Fruit fly (Drosophila melanogaster) whole organism, prepupa: ENCODE results near the gene CG11360.

Experiments
- Blimp-1 ChIP-seq: fragments of 200-800 bp; sonication (Bioruptor generic); optimal IDR thresholded peaks from 3 replicates; lab custom pipeline; 2017; ENCODE audit warnings: missing biosample characterization, missing genetic modification characterization, mild to moderate bottlenecking, moderate library complexity, missing genetic modification reagents
- CG10669 ChIP-seq: fragments of 200-800 bp; sonication (Bioruptor generic); optimal IDR thresholded peaks from 3 replicates; lab custom pipeline; 2018; ENCODE audit warnings: missing biosample characterization, mild to moderate bottlenecking, missing genetic modification characterization, moderate library complexity
- CG11294 ChIP-seq: fragments of 200-800 bp; sonication (Bioruptor generic); IDR thresholded peaks from 2 replicates; pipeline ENCODE4 v1.3.6; 2022; ENCODE audit warnings: missing biosample characterization, missing genetic modification characterization
- CG11902 ChIP-seq: fragments of 200-800 bp; sonication (Bioruptor generic); optimal IDR thresholded peaks from 3 replicates; lab custom pipeline; 2016; ENCODE audit warnings: missing biosample characterization, missing genetic modification characterization
- CG1621 ChIP-seq: fragments of 200-800 bp; sonication (Bioruptor generic); optimal IDR thresholded peaks from 3 replicates; lab custom pipeline; 2018; ENCODE audit warnings: missing biosample characterization, mild to moderate bottlenecking, missing genetic modification characterization
- CG16779 ChIP-seq: fragments of 200-800 bp; sonication (Bioruptor generic); optimal IDR thresholded peaks from 3 replicates; lab custom pipeline; 2017; ENCODE audit warnings: missing biosample characterization, mild to moderate bottlenecking, missing genetic modification characterization
- CG3032 ChIP-seq: fragments of 200-800 bp; optimal IDR thresholded peaks from 2 replicates; lab custom pipeline; 2019; ENCODE audit warnings: missing biosample characterization, mild to moderate bottlenecking, missing genetic modification characterization, moderate library complexity
- CG31627 ChIP-seq: fragments of 200-800 bp; sonication (Bioruptor generic); optimal IDR thresholded peaks from 3 replicates; lab custom pipeline; 2016; ENCODE audit warnings: missing biosample characterization, missing genetic modification characterization
- CG32006 ChIP-seq: fragments of 200-800 bp; sonication (Bioruptor generic); optimal IDR thresholded peaks from 3 replicates; lab custom pipeline; 2017; ENCODE audit warnings: missing biosample characterization, mild to moderate bottlenecking, missing genetic modification characterization
- CG4318 ChIP-seq: fragments of 200-800 bp; sonication (Bioruptor generic); optimal IDR thresholded peaks from 3 replicates; lab custom pipeline; 2017; ENCODE audit warnings: missing biosample characterization, mild to moderate bottlenecking, missing genetic modification characterization
- CG6276 ChIP-seq: fragments of 200-800 bp; sonication (Bioruptor generic); optimal IDR thresholded peaks from 2 replicates; lab custom pipeline; 2017; ENCODE audit warnings: missing biosample characterization, mild to moderate bottlenecking, missing genetic modification characterization
- CG6792 ChIP-seq: fragments of 200-800 bp; sonication (Bioruptor generic); optimal IDR thresholded peaks from 3 replicates; lab custom pipeline; 2016; ENCODE audit warnings: missing biosample characterization, missing genetic modification characterization
- CG6808 ChIP-seq: fragments of 200-800 bp; sonication (Bioruptor generic); optimal IDR thresholded peaks from 3 replicates; lab custom pipeline; 2017; ENCODE audit warnings: missing biosample characterization, missing genetic modification characterization, mild to moderate bottlenecking, moderate library complexity, missing genetic modification reagents
- CG6854 ChIP-seq: fragments of 200-800 bp; sonication (Bioruptor generic); optimal IDR thresholded peaks from 2 replicates; lab custom pipeline; 2017; ENCODE audit warnings: missing biosample characterization, mild to moderate bottlenecking, missing genetic modification characterization
- CG7368 ChIP-seq: fragments of 200-800 bp; sonication (Bioruptor generic); optimal IDR thresholded peaks from 3 replicates; lab custom pipeline; 2016; ENCODE audit warnings: missing biosample characterization, missing genetic modification characterization
- CG8119 ChIP-seq: fragments of 200-800 bp; sonication (Bioruptor generic); IDR thresholded peaks from 3 replicates; pipeline ENCODE4 v1.3.6; 2022; ENCODE audit warnings: missing biosample characterization, missing genetic modification characterization
- CG8319 ChIP-seq: fragments of 200-800 bp; sonication (Bioruptor generic); optimal IDR thresholded peaks from 3 replicates; lab custom pipeline; 2016; ENCODE audit warnings: missing biosample characterization, missing genetic modification characterization
- CG8632 ChIP-seq: fragments of 200-800 bp; sonication (Bioruptor generic); optimal IDR thresholded peaks from 3 replicates; lab custom pipeline; 2016; ENCODE audit warnings: missing biosample characterization, missing genetic modification characterization
- CG9139 ChIP-seq: fragments of 200-800 bp; sonication (Bioruptor generic); optimal IDR thresholded peaks from 3 replicates; lab custom pipeline; 2017; ENCODE audit warnings: missing biosample characterization, mild to moderate bottlenecking, missing genetic modification characterization
- Eip75B ChIP-seq: fragments of 200-800 bp; sonication (Bioruptor generic); optimal IDR thresholded peaks from 3 replicates; lab custom pipeline; 2016; ENCODE audit warnings: missing biosample characterization, missing genetic modification characterization
- Ets21C ChIP-seq: fragments of 200-800 bp; sonication (Bioruptor generic); optimal IDR thresholded peaks from 3 replicates; lab custom pipeline; 2016; ENCODE audit warnings: missing biosample characterization, missing genetic modification characterization
- Ets96B ChIP-seq: fragments of 200-800 bp; optimal IDR thresholded peaks from 2 replicates; lab custom pipeline; 2019; ENCODE audit warnings: missing biosample characterization, mild to moderate bottlenecking, missing genetic modification characterization, moderate library complexity
- Gug ChIP-seq: fragments of 200-800 bp; sonication (Bioruptor generic); IDR thresholded peaks from 2 replicates; pipeline ENCODE4 v1.3.6; 2022; ENCODE audit warnings: missing biosample characterization, missing genetic modification characterization
- Hr39 ChIP-seq: fragments of 200-800 bp; sonication (Bioruptor generic); optimal IDR thresholded peaks from 2 replicates; lab custom pipeline; 2016; ENCODE audit warnings: missing biosample characterization, missing genetic modification characterization
- Hr4 ChIP-seq: fragments of 200-800 bp; sonication (Bioruptor generic); optimal IDR thresholded peaks from 3 replicates; lab custom pipeline; 2016; ENCODE audit warnings: missing biosample characterization, missing genetic modification characterization
- Met ChIP-seq: fragments of 200-800 bp; sonication (Bioruptor generic); optimal IDR thresholded peaks from 3 replicates; lab custom pipeline; 2016; ENCODE audit warnings: missing biosample characterization, missing genetic modification characterization
- OdsH ChIP-seq: fragments of 200-800 bp; sonication (Bioruptor generic); optimal IDR thresholded peaks from 3 replicates; lab custom pipeline; 2016; ENCODE audit warnings: missing biosample characterization, missing genetic modification characterization
- Sox102F ChIP-seq: fragments of 200-800 bp; sonication (Bioruptor generic); optimal IDR thresholded peaks from 2 replicates; lab custom pipeline; 2016; ENCODE audit warnings: missing biosample characterization, mild to moderate bottlenecking, missing genetic modification characterization
- Sox15 ChIP-seq: fragments of 200-800 bp; sonication (Bioruptor generic); optimal IDR thresholded peaks from 3 replicates; lab custom pipeline; 2016; ENCODE audit warnings: missing biosample characterization, missing genetic modification characterization
- achi ChIP-seq: fragments of 200-800 bp; sonication (Bioruptor generic); optimal IDR thresholded peaks from 3 replicates; lab custom pipeline; 2016; ENCODE audit warnings: missing biosample characterization, missing genetic modification characterization
- acj6 ChIP-seq: fragments of 200-800 bp; sonication (Bioruptor generic); optimal IDR thresholded peaks from 3 replicates; lab custom pipeline; 2016; ENCODE audit warnings: missing biosample characterization, missing genetic modification characterization
- eg ChIP-seq: fragments of 200-800 bp; sonication (Bioruptor generic); IDR thresholded peaks from 3 replicates; pipeline ENCODE4 v1.3.6; 2022; ENCODE audit warnings: missing biosample characterization, missing genetic modification characterization
- esn ChIP-seq: fragments of 200-800 bp; sonication (Bioruptor generic); optimal IDR thresholded peaks from 2 replicates; lab custom pipeline; 2016; ENCODE audit warnings: missing biosample characterization, mild to moderate bottlenecking, missing genetic modification characterization, moderate library complexity
- fd59A ChIP-seq: fragments of 200-800 bp; sonication (Bioruptor generic); optimal IDR thresholded peaks from 2 replicates; lab custom pipeline; 2017; ENCODE audit warnings: missing biosample characterization, mild to moderate bottlenecking, missing genetic modification characterization, missing genetic modification reagents
- fd85E ChIP-seq: fragments of 200-800 bp; sonication (Bioruptor generic); optimal IDR thresholded peaks from 3 replicates; lab custom pipeline; 2016; ENCODE audit warnings: missing biosample characterization, missing genetic modification characterization
- fkh ChIP-seq: fragments of 200-800 bp; sonication (Bioruptor generic); optimal IDR thresholded peaks from 3 replicates; lab custom pipeline; 2017; ENCODE audit warnings: missing biosample characterization, mild to moderate bottlenecking, missing genetic modification characterization, moderate library complexity
- lz ChIP-seq: fragments of 200-800 bp; sonication (Bioruptor generic); optimal IDR thresholded peaks from 3 replicates; lab custom pipeline; 2016; ENCODE audit warnings: missing biosample characterization, missing genetic modification characterization
- pdm3 ChIP-seq: fragments of 200-800 bp; sonication (Bioruptor generic); optimal IDR thresholded peaks from 3 replicates; lab custom pipeline; 2016; ENCODE audit warnings: missing biosample characterization, missing genetic modification characterization
- spab ChIP-seq: fragments of 200-800 bp; sonication (Bioruptor generic); optimal IDR thresholded peaks from 2 replicates; lab custom pipeline; 2017; ENCODE audit warnings: missing biosample characterization, mild to moderate bottlenecking, missing genetic modification characterization, missing genetic modification reagents
- ss ChIP-seq, 2 experiments: fragments of 200-800 bp; sonication (Bioruptor generic); optimal IDR thresholded peaks; 2 replicates in 1 of 2; 3 replicates in 1 of 2; lab custom pipeline; 2017 to 2018; ENCODE audit warnings: mild to moderate bottlenecking in 2 of 2, missing biosample characterization in 2 of 2, missing genetic modification characterization in 2 of 2, moderate library complexity in 1 of 2
- svp ChIP-seq: fragments of 200-800 bp; sonication (Bioruptor generic); peaks from one replicate; lab custom pipeline; 2016; ENCODE audit warnings: missing biosample characterization, missing genetic modification characterization
- topi ChIP-seq: fragments of 200-800 bp; sonication (Bioruptor generic); optimal IDR thresholded peaks from 3 replicates; lab custom pipeline; 2016; ENCODE audit warnings: missing biosample characterization, missing genetic modification characterization
- vri ChIP-seq: fragments of 200-800 bp; sonication (Bioruptor generic); optimal IDR thresholded peaks from 3 replicates; lab custom pipeline; 2016; ENCODE audit warnings: missing biosample characterization, mild to moderate bottlenecking, missing genetic modification characterization

CG11360 gene

DNA sequence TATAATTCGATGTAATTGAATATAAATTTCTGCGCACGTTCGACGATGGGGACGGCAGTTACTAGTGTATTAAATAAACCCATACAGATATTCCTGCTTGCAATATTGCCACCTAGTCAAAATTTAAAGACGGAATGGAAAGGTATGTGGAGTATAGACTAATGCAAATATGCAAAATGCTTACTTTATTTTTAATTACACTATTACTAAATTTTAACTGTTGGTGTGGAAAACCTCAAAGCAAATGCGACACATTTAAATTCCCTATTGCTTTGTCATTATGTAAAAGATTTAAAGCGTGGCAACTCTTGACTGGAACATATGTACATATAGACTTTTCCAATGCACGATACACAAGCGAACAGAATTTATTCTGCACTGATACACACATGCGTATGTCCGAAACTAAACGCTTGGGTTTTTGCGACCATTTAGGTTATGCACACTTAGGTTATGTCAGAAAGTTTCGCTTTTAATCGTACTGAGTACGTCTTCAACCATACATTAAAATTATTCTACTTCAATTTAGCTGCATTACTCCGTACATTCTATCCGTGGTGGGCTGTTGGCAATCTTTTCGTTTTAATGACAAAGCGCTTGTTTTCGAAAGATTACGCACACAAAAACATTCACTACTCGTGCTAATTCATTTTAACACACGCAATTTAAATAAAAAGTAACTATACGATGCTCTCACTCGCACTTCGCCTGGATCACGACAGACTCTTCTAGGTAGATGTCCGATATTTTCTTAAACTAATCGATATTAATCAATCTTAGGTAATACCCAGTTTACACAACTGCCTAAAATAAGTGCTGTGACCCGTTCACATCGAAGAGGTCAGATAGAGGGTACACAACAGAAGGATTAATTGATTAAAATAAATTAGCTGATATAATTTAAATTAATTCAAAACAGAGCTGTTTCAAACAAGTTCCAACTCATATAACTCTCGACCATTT, 10.8 kb upstream of the CG11360 start, which contains the start of gene gw (continued):
- TF ChIP-seq svp (GFP tag; lab: Kevin White, UChicago) (no peak), CG31627 (GFP tag; lab: Kevin White, UChicago) (peak; percentile 87), Eip75B (peak; percentile 84), Ets21C (GFP tag; lab: Kevin White, UChicago) (peak; percentile 70), Hr4 (GFP tag; lab: Kevin White, UChicago) (peak; percentile 84), CG4318 (GFP tag; lab: Kevin White, UChicago) (no peak), vri (GFP tag; lab: Kevin White, UChicago) (peak; percentile 90), lz (GFP tag; lab: Kevin White, UChicago) (peak; percentile 84), CG6808 (GFP tag; lab: Kevin White, UChicago) (peak; percentile 78), CG3032 (peak; percentile 78), CG8632 (GFP tag; lab: Kevin White, UChicago) (peak; percentile 84), CG7368 (GFP tag; lab: Kevin White, UChicago) (peak; percentile 78), CG6792 (GFP tag; lab: Kevin White, UChicago) (peak; percentile 78), OdsH (GFP tag; lab: Kevin White, UChicago) (peak; percentile 85), spab (GFP tag; lab: Kevin White, UChicago) (no peak), CG1621 (tag; lab: Kevin White, UChicago) (peak; percentile 29), eg (GFP tag; lab: Robert Waterston, UW) (no peak), Ets96B (peak; percentile 74), fd59A (GFP tag; lab: Kevin White, UChicago) (no peak), CG8119 (no peak), pdm3 (GFP tag; lab: Kevin White, UChicago) (peak; percentile 89), Sox15 (GFP tag; lab: Kevin White, UChicago) (peak; percentile 67), CG9139 (GFP tag; lab: Kevin White, UChicago) (peak; percentile 21), CG6276 (GFP tag; lab: Kevin White, UChicago) (no peak), Sox102F (peak; percentile 82), Gug (GFP tag; lab: Robert Waterston, UW) (no peak), ss (GFP tag; optimal IDR thresholded peaks at IDR 0.05; lab: Kevin White, UChicago) (peak; percentile 59 to 79), CG6854 (peak; percentile 59), CG10669 (GFP tag; lab: Kevin White, UChicago) (peak; percentile 4), CG11294 (GFP tag; lab: Robert Waterston, UW) (no peak)
- TF ChIP-seq, all 60 proteins: peak for 43

dm6 chr4:662101-662500, 8.8 kb upstream of the CG11360 start:
- TF ChIP-seq Met (GFP tag; lab: Kevin White, UChicago), result no peak
- TF ChIP-seq CG16779 (tag; lab: Kevin White, UChicago), result no peak
- TF ChIP-seq fkh (GFP tag; lab: Kevin White, UChicago), result peak; percentile 6
- no peak for TF ChIP-seq achi (GFP tag; lab: Kevin White, UChicago)

dm6 chr4:663055-663670, 7.8 kb upstream of the CG11360 start, which contains the start of the genes CG46466 and Slip1:
TSS of gene CG46466 (minus strand) at chr4:663124.
TSS of gene Slip1 (plus strand) at chr4:663621.
- TF ChIP-seq lz (GFP tag; lab: Kevin White, UChicago), result peak; percentile 11
- peak; percentile 5 for TF ChIP-seq Eip75B
- TF ChIP-seq CG8319 (GFP tag; lab: Kevin White, UChicago), result peak; percentile 24
- TF ChIP-seq Hr4 (GFP tag; lab: Kevin White, UChicago), result peak; percentile 36
- peak; percentile 22 for TF ChIP-seq Ets21C (GFP tag; lab: Kevin White, UChicago)
- TF ChIP-seq acj6 (GFP tag; lab: Kevin White, UChicago), result peak; percentile 47
- peak; percentile 4 for TF ChIP-seq CG8632 (GFP tag; lab: Kevin White, UChicago)
- peak; percentile 23 for TF ChIP-seq topi
- TF ChIP-seq CG32006 (GFP tag; lab: Kevin White, UChicago), result no peak
- no peak for TF ChIP-seq CG6792 (GFP tag; lab: Kevin White, UChicago)
- peak; percentile 41 for TF ChIP-seq Sox15 (GFP tag; lab: Kevin White, UChicago)
- peak; percentile 54 for TF ChIP-seq Hr39
- TF ChIP-seq Ets96B, result peak; percentile 25
- TF ChIP-seq esn (GFP tag; lab: Kevin White, UChicago), result peak; percentile 15
- peak; percentile 16 for TF ChIP-seq Blimp-1 (GFP tag; lab: Kevin White, UChicago)
- TF ChIP-seq fkh (GFP tag; lab: Kevin White, UChicago), result peak; percentile 29
- peak; percentile 24 for TF ChIP-seq CG4318 (GFP tag; lab: Kevin White, UChicago)
- peak in 1 of 2 experiments; percentile 52 for TF ChIP-seq ss (GFP tag; optimal IDR thresholded peaks at IDR 0.05; lab: Kevin White, UChicago)
- TF ChIP-seq CG3032, result peak; percentile 22
- TF ChIP-seq CG11902 (GFP tag; lab: Kevin White, UChicago), result peak; percentile 24
- TF ChIP-seq pdm3 (GFP tag; lab: Kevin White, UChicago), result peak; percentile 34
- TF ChIP-seq fd85E (GFP tag; lab: Kevin White, UChicago), result no peak
- no peak for TF ChIP-seq CG7368 (GFP tag; lab: Kevin White, UChicago)
